Worm (Caenorhabditis elegans) whole organism, mixed stage, embryonic: ENCODE data around the gene Y49F6C.6.

Source experiments
- M03D4.4 ChIP-seq: sonication (generic microtip); optimal IDR thresholded peaks from 2 replicates; lab custom pipeline; 2017; ENCODE audit warnings: mild to moderate bottlenecking, missing genetic modification characterization, missing compliant biosample characterization
- bed-3 ChIP-seq: fragments of 200-800 bp; sonication (Bioruptor generic); optimal IDR thresholded peaks from 3 replicates; lab custom pipeline; 2018; ENCODE audit warnings: mild to moderate bottlenecking, missing genetic modification characterization, moderate library complexity, missing compliant biosample characterization
- blmp-1 ChIP-seq: fragments of 150-350 bp; optimal IDR thresholded peaks from 2 replicates; lab custom pipeline; 2014; ENCODE audit warnings: missing biosample characterization, missing genetic modification characterization
- ceh-39 ChIP-seq: fragments of 150-350 bp; optimal IDR thresholded peaks from 2 replicates; lab custom pipeline; 2014; ENCODE audit warnings: missing biosample characterization, missing genetic modification characterization
- ceh-43 ChIP-seq: fragments of 200-800 bp; sonication (Bioruptor generic); optimal IDR thresholded peaks from 2 replicates; lab custom pipeline; 2018; ENCODE audit warnings: mild to moderate bottlenecking, missing genetic modification characterization, moderate library complexity, missing compliant biosample characterization
- ceh-83 ChIP-seq: fragments of 200-800 bp; sonication (Bioruptor generic); optimal IDR thresholded peaks from 2 replicates; lab custom pipeline; 2018; ENCODE audit warnings: mild to moderate bottlenecking, missing genetic modification characterization, missing compliant biosample characterization
- cnd-1 ChIP-seq: fragments of 200-800 bp; sonication (Bioruptor generic); optimal IDR thresholded peaks from 2 replicates; lab custom pipeline; 2018; ENCODE audit warnings: mild to moderate bottlenecking, missing genetic modification characterization, missing compliant biosample characterization
- elt-1 ChIP-seq: sonication (generic microtip); optimal IDR thresholded peaks from 2 replicates; lab custom pipeline; 2017; ENCODE audit warnings: missing genetic modification characterization, mild to moderate bottlenecking, missing compliant biosample characterization, antibody characterized with exemption, moderate library complexity, borderline replicate concordance; ENCODE audit not compliant: insufficient read depth
- elt-3 ChIP-seq: fragments of 150-350 bp; optimal IDR thresholded peaks from 2 replicates; lab custom pipeline; 2014; ENCODE audit warnings: missing biosample characterization, missing genetic modification characterization
- flh-1 ChIP-seq: fragments of 200-800 bp; sonication (Bioruptor generic); optimal IDR thresholded peaks from 2 replicates; lab custom pipeline; 2018; ENCODE audit warnings: mild to moderate bottlenecking, missing genetic modification characterization, moderate library complexity, missing compliant biosample characterization
- ham-2 ChIP-seq: fragments of 200-800 bp; sonication (Bioruptor generic); optimal IDR thresholded peaks from 2 replicates; lab custom pipeline; 2018; ENCODE audit warnings: mild to moderate bottlenecking, missing genetic modification characterization, missing compliant biosample characterization
- hlh-1 ChIP-seq: fragments of 150-350 bp; optimal IDR thresholded peaks from 2 replicates; lab custom pipeline; 2014; ENCODE audit warnings: missing biosample characterization, missing genetic modification reagents, missing genetic modification characterization
- lin-13 ChIP-seq: fragments of 150-350 bp; optimal IDR thresholded peaks from 2 replicates; lab custom pipeline; 2014; ENCODE audit warnings: missing biosample characterization, missing genetic modification characterization
- lsy-2 ChIP-seq: fragments of 150-350 bp; optimal IDR thresholded peaks from 2 replicates; lab custom pipeline; 2014; ENCODE audit warnings: missing biosample characterization, missing genetic modification characterization
- mab-5 ChIP-seq: fragments of 150-350 bp; optimal IDR thresholded peaks from 2 replicates; lab custom pipeline; 2014; ENCODE audit warnings: missing biosample characterization, missing genetic modification characterization
- mep-1 ChIP-seq: fragments of 150-350 bp; optimal IDR thresholded peaks from 2 replicates; lab custom pipeline; 2017; ENCODE audit warnings: missing biosample characterization, missing genetic modification reagents, missing genetic modification characterization, inconsistent platforms
- mls-2 ChIP-seq: sonication (generic microtip); optimal IDR thresholded peaks from 2 replicates; lab custom pipeline; 2016; ENCODE audit warnings: mild to moderate bottlenecking, missing genetic modification characterization, moderate library complexity, missing compliant biosample characterization
- nhr-2 ChIP-seq: fragments of 150-350 bp; optimal IDR thresholded peaks from 2 replicates; lab custom pipeline; 2014; ENCODE audit warnings: missing biosample characterization, missing genetic modification characterization
- nhr-237 ChIP-seq: fragments of 150-350 bp; optimal IDR thresholded peaks from 2 replicates; lab custom pipeline; 2014; ENCODE audit warnings: missing biosample characterization, missing genetic modification characterization
- nhr-28 ChIP-seq: fragments of 150-350 bp; optimal IDR thresholded peaks from 2 replicates; lab custom pipeline; 2014; ENCODE audit warnings: missing biosample characterization, missing genetic modification characterization
- sem-2 ChIP-seq: fragments of 200-800 bp; sonication (Bioruptor generic); optimal IDR thresholded peaks from 2 replicates; lab custom pipeline; 2018; ENCODE audit warnings: mild to moderate bottlenecking, missing genetic modification characterization, missing compliant biosample characterization
- snpc-4 ChIP-seq: fragments of 150-350 bp; optimal IDR thresholded peaks from 2 replicates; lab custom pipeline; 2014; ENCODE audit warnings: missing biosample characterization, missing genetic modification characterization
- sptf-1 ChIP-seq: sonication (generic microtip); optimal IDR thresholded peaks from 2 replicates; lab custom pipeline; 2017; ENCODE audit warnings: mild to moderate bottlenecking, missing genetic modification characterization, moderate library complexity, missing compliant biosample characterization
- tbx-8 ChIP-seq: fragments of 200-800 bp; sonication (Bioruptor generic); optimal IDR thresholded peaks from 2 replicates; lab custom pipeline; 2018; ENCODE audit warnings: mild to moderate bottlenecking, missing genetic modification characterization, moderate library complexity, missing compliant biosample characterization
- unc-120 ChIP-seq: sonication (generic microtip); optimal IDR thresholded peaks from 2 replicates; lab custom pipeline; 2017; ENCODE audit warnings: missing genetic modification characterization, missing compliant biosample characterization; ENCODE audit not compliant: poor library complexity, severe bottlenecking
- unc-39 ChIP-seq: fragments of 150-350 bp; optimal IDR thresholded peaks from 2 replicates; lab custom pipeline; 2014; ENCODE audit warnings: missing biosample characterization, missing genetic modification characterization
- unc-62 ChIP-seq: fragments of 150-350 bp; optimal IDR thresholded peaks from 2 replicates; lab custom pipeline; 2014; ENCODE audit warnings: missing biosample characterization, missing genetic modification reagents, missing genetic modification characterization
- zip-8 ChIP-seq: fragments of 150-350 bp; optimal IDR thresholded peaks from 2 replicates; lab custom pipeline; 2014; ENCODE audit warnings: missing biosample characterization, missing genetic modification characterization
- ztf-11 ChIP-seq: fragments of 150-350 bp; optimal IDR thresholded peaks from 2 replicates; lab custom pipeline; 2014; ENCODE audit warnings: missing biosample characterization, missing genetic modification characterization

The Y49F6C.6 gene

ce11 chrII:3344917-3345316, 22.1 kb downstream of the Y49F6C.6 start, which contains the start of gene bath-28:
bath-28 (minus strand) TSS chrII:3344967.
- TF ChIP-seq zip-8 (tag; lab: Kevin White, UChicago) (no peak), lsy-2 (tag; lab: Kevin White, UChicago) (no peak)

ce11 chrII:3343714-3344113, 23.3 kb downstream of the Y49F6C.6 start, which contains the start of gene F14D2.15:
F14D2.15 (minus strand) TSS chrII:3343814.
- TF ChIP-seq mab-5 (tag; lab: Kevin White, UChicago) (no peak), bed-3 (no peak), elt-3 (tag; lab: Kevin White, UChicago) (no peak), cnd-1 (tag; lab: Kevin White, UChicago) (no peak), mep-1 (tag; lab: Kevin White, UChicago) (no peak), ceh-83 (no peak)

ce11 chrII:3341989-3342388, 25.0 kb downstream of the Y49F6C.6 start, which contains the start of gene F14D2.11:
F14D2.11 (minus strand) TSS chrII:3342089.
- no peak for TF ChIP-seq elt-3 (tag; lab: Kevin White, UChicago)

ce11 chrII:3340818-3341217, 26.2 kb downstream of the Y49F6C.6 start:
- no peak for TF ChIP-seq flh-1 (GFP tag; lab: Kevin White, UChicago)
- TF ChIP-seq sptf-1 = no peak
- TF ChIP-seq snpc-4 (tag; lab: Kevin White, UChicago) = no peak
- no peak for TF ChIP-seq unc-62 (GFP tag; lab: Kevin White, UChicago)
- TF ChIP-seq elt-1 = no peak
- TF ChIP-seq sem-2 (GFP tag; lab: Kevin White, UChicago) = no peak
- TF ChIP-seq zip-8 (tag; lab: Kevin White, UChicago) = no peak
- TF ChIP-seq unc-120 (tag; lab: Kevin White, UChicago) = no peak
- TF ChIP-seq nhr-237 (tag; lab: Kevin White, UChicago) = no peak

ce11 chrII:3340251-3340650, 26.7 kb downstream of the Y49F6C.6 start, which contains the start of gene F14D2.5:
F14D2.5 (plus strand) TSS chrII:3340551.
- no peak for TF ChIP-seq hlh-1 (tag; lab: Kevin White, UChicago)
- peak; percentile 64 for TF ChIP-seq ceh-83

- TF ChIP-seq zip-8 (tag; lab: Kevin White, UChicago) (no peak), hlh-1 (tag; lab: Kevin White, UChicago) (no peak), M03D4.4 (tag; lab: Kevin White, UChicago) (no peak), nhr-28 (tag; lab: Kevin White, UChicago) (no peak), ceh-43 (GFP tag; lab: Kevin White, UChicago) (no peak), mab-5 (tag; lab: Kevin White, UChicago) (no peak), mls-2 (tag; lab: Kevin White, UChicago) (no peak), blmp-1 (no peak), tbx-8 (GFP tag; lab: Kevin White, UChicago) (no peak), unc-120 (tag; lab: Kevin White, UChicago) (no peak), sem-2 (GFP tag; lab: Kevin White, UChicago) (no peak), ceh-39 (no peak)
Measured at ce11 chrII:3338556-3338955, 28.4 kb downstream of the Y49F6C.6 start, which contains the start of gene F14D2.7. F14D2.7 (minus strand) TSS chrII:3338656.

ce11 chrII:3337039-3337438, 30.0 kb downstream of the Y49F6C.6 start, which contains the start of gene F14D2.19:
F14D2.19 (minus strand) TSS chrII:3337139.
- no peak for TF ChIP-seq mep-1 (tag; lab: Kevin White, UChicago)
- TF ChIP-seq lin-13 = no peak
- no peak for TF ChIP-seq nhr-2
- TF ChIP-seq lsy-2 (tag; lab: Kevin White, UChicago) = no peak
- no peak for TF ChIP-seq ceh-39
- TF ChIP-seq blmp-1 = no peak
- TF ChIP-seq elt-1 = no peak
- TF ChIP-seq ham-2 = no peak
- no peak for TF ChIP-seq tbx-8 (GFP tag; lab: Kevin White, UChicago)
- TF ChIP-seq unc-62 (GFP tag; lab: Kevin White, UChicago) = no peak
- no peak for TF ChIP-seq ztf-11
- no peak for TF ChIP-seq unc-39 (tag; lab: Kevin White, UChicago)
- no peak for TF ChIP-seq elt-3 (tag; lab: Kevin White, UChicago)
- TF ChIP-seq cnd-1 (tag; lab: Kevin White, UChicago) = no peak
